Worm (Caenorhabditis elegans): ENCODE data around the gene F16B4.6.

DNA sequence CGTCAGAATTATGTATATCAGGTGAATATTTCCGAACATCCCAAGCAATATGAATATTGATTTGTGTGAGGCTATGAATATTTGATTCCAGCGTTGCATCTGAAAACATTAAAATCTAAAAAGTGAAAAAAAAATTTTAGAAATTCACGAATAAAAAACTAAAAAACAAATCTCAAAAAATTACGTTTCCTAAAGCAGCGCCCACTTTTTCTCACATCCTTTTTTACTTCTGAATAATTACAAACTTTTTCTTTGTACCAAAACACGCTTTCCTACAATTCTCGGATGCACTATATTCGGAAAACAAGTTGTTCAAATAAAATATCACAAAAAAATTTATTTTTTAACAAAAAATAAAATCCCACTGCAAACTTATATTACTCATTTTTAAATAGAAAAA is 34.0 kb upstream of the F16B4.6 start, which contains the start of gene srsx-8:
- no peak for TF ChIP-seq lin-39 (tag; optimal IDR thresholded peaks at IDR 0.05)
- no peak for TF ChIP-seq ZK546.5 (tag; optimal IDR thresholded peaks at IDR 0.05)
- TF ChIP-seq ama-1 (optimal IDR thresholded peaks at IDR 0.05): no peak
- TF ChIP-seq nhr-11 (tag; optimal IDR thresholded peaks at IDR 0.05): no peak
- TF ChIP-seq R02D3.7 (tag; optimal IDR thresholded peaks at IDR 0.05): no peak
- TF ChIP-seq unc-39 (tag; optimal IDR thresholded peaks at IDR 0.05): no peak
- TF ChIP-seq nhr-10 (tag; optimal IDR thresholded peaks at IDR 0.05): no peak
- TF ChIP-seq peb-1 (tag; optimal IDR thresholded peaks at IDR 0.05): no peak
- no peak for TF ChIP-seq nhr-129 (tag; optimal IDR thresholded peaks at IDR 0.05)
- TF ChIP-seq fos-1 (tag; optimal IDR thresholded peaks at IDR 0.05): no peak
- no peak for TF ChIP-seq nhr-237 (tag; optimal IDR thresholded peaks at IDR 0.05)
- TF ChIP-seq nhr-12 (tag; optimal IDR thresholded peaks at IDR 0.05): no peak
